Worm (Caenorhabditis elegans) whole organism, mixed stage, embryonic: ENCODE results near the gene C05D12.4.

Experiments used
- M03D4.4 ChIP-seq: sonication (generic microtip); optimal IDR thresholded peaks from 2 replicates; lab custom pipeline; 2017; ENCODE audit warnings: mild to moderate bottlenecking, missing genetic modification characterization, missing compliant biosample characterization
- blmp-1 ChIP-seq: fragments of 150-350 bp; optimal IDR thresholded peaks from 2 replicates; lab custom pipeline; 2014; ENCODE audit warnings: missing biosample characterization, missing genetic modification characterization
- ceh-39 ChIP-seq: fragments of 150-350 bp; optimal IDR thresholded peaks from 2 replicates; lab custom pipeline; 2014; ENCODE audit warnings: missing biosample characterization, missing genetic modification characterization
- ceh-83 ChIP-seq: fragments of 200-800 bp; sonication (Bioruptor generic); optimal IDR thresholded peaks from 2 replicates; lab custom pipeline; 2018; ENCODE audit warnings: mild to moderate bottlenecking, missing genetic modification characterization, missing compliant biosample characterization
- cnd-1 ChIP-seq: fragments of 200-800 bp; sonication (Bioruptor generic); optimal IDR thresholded peaks from 2 replicates; lab custom pipeline; 2018; ENCODE audit warnings: mild to moderate bottlenecking, missing genetic modification characterization, missing compliant biosample characterization
- drap-1 ChIP-seq: fragments of 200-800 bp; sonication (Bioruptor generic); optimal IDR thresholded peaks from 3 replicates; lab custom pipeline; 2018; ENCODE audit warnings: mild to moderate bottlenecking, missing genetic modification characterization, missing compliant biosample characterization
- elt-1 ChIP-seq: sonication (generic microtip); optimal IDR thresholded peaks from 2 replicates; lab custom pipeline; 2017; ENCODE audit warnings: missing genetic modification characterization, mild to moderate bottlenecking, missing compliant biosample characterization, antibody characterized with exemption, moderate library complexity, borderline replicate concordance; ENCODE audit not compliant: insufficient read depth
- elt-3 ChIP-seq: fragments of 150-350 bp; optimal IDR thresholded peaks from 2 replicates; lab custom pipeline; 2014; ENCODE audit warnings: missing biosample characterization, missing genetic modification characterization
- flh-1 ChIP-seq: fragments of 200-800 bp; sonication (Bioruptor generic); optimal IDR thresholded peaks from 2 replicates; lab custom pipeline; 2018; ENCODE audit warnings: mild to moderate bottlenecking, missing genetic modification characterization, moderate library complexity, missing compliant biosample characterization
- ham-2 ChIP-seq: fragments of 200-800 bp; sonication (Bioruptor generic); optimal IDR thresholded peaks from 2 replicates; lab custom pipeline; 2018; ENCODE audit warnings: mild to moderate bottlenecking, missing genetic modification characterization, missing compliant biosample characterization
- hlh-1 ChIP-seq: fragments of 150-350 bp; optimal IDR thresholded peaks from 2 replicates; lab custom pipeline; 2014; ENCODE audit warnings: missing biosample characterization, missing genetic modification reagents, missing genetic modification characterization
- lin-13 ChIP-seq: fragments of 150-350 bp; optimal IDR thresholded peaks from 2 replicates; lab custom pipeline; 2014; ENCODE audit warnings: missing biosample characterization, missing genetic modification characterization
- lin-32 ChIP-seq: fragments of 200-800 bp; sonication (Bioruptor generic); optimal IDR thresholded peaks from 2 replicates; lab custom pipeline; 2018; ENCODE audit warnings: mild to moderate bottlenecking, missing genetic modification characterization, missing compliant biosample characterization
- lsy-2 ChIP-seq: fragments of 150-350 bp; optimal IDR thresholded peaks from 2 replicates; lab custom pipeline; 2014; ENCODE audit warnings: missing biosample characterization, missing genetic modification characterization
- mab-5 ChIP-seq: fragments of 150-350 bp; optimal IDR thresholded peaks from 2 replicates; lab custom pipeline; 2014; ENCODE audit warnings: missing biosample characterization, missing genetic modification characterization
- mep-1 ChIP-seq: fragments of 150-350 bp; optimal IDR thresholded peaks from 2 replicates; lab custom pipeline; 2017; ENCODE audit warnings: missing biosample characterization, missing genetic modification reagents, missing genetic modification characterization, inconsistent platforms
- mls-2 ChIP-seq: sonication (generic microtip); optimal IDR thresholded peaks from 2 replicates; lab custom pipeline; 2016; ENCODE audit warnings: mild to moderate bottlenecking, missing genetic modification characterization, moderate library complexity, missing compliant biosample characterization
- nhr-12 ChIP-seq: fragments of 150-350 bp; optimal IDR thresholded peaks from 2 replicates; lab custom pipeline; 2014; ENCODE audit warnings: missing biosample characterization, missing genetic modification characterization
- nhr-2 ChIP-seq: fragments of 150-350 bp; optimal IDR thresholded peaks from 2 replicates; lab custom pipeline; 2014; ENCODE audit warnings: missing biosample characterization, missing genetic modification characterization
- nhr-237 ChIP-seq: fragments of 150-350 bp; optimal IDR thresholded peaks from 2 replicates; lab custom pipeline; 2014; ENCODE audit warnings: missing biosample characterization, missing genetic modification characterization
- pha-4 ChIP-seq: fragments of 150-350 bp; optimal IDR thresholded peaks from 2 replicates; lab custom pipeline; 2018; ENCODE audit warnings: missing biosample characterization, missing genetic modification reagents, missing genetic modification characterization
- sem-2 ChIP-seq: fragments of 200-800 bp; sonication (Bioruptor generic); optimal IDR thresholded peaks from 2 replicates; lab custom pipeline; 2018; ENCODE audit warnings: mild to moderate bottlenecking, missing genetic modification characterization, missing compliant biosample characterization
- snpc-4 ChIP-seq: fragments of 150-350 bp; optimal IDR thresholded peaks from 2 replicates; lab custom pipeline; 2014; ENCODE audit warnings: missing biosample characterization, missing genetic modification characterization
- sptf-1 ChIP-seq: sonication (generic microtip); optimal IDR thresholded peaks from 2 replicates; lab custom pipeline; 2017; ENCODE audit warnings: mild to moderate bottlenecking, missing genetic modification characterization, moderate library complexity, missing compliant biosample characterization
- tbx-8 ChIP-seq: fragments of 200-800 bp; sonication (Bioruptor generic); optimal IDR thresholded peaks from 2 replicates; lab custom pipeline; 2018; ENCODE audit warnings: mild to moderate bottlenecking, missing genetic modification characterization, moderate library complexity, missing compliant biosample characterization
- unc-39 ChIP-seq: fragments of 150-350 bp; optimal IDR thresholded peaks from 2 replicates; lab custom pipeline; 2014; ENCODE audit warnings: missing biosample characterization, missing genetic modification characterization
- unc-62 ChIP-seq: fragments of 150-350 bp; optimal IDR thresholded peaks from 2 replicates; lab custom pipeline; 2014; ENCODE audit warnings: missing biosample characterization, missing genetic modification reagents, missing genetic modification characterization
- zip-8 ChIP-seq: fragments of 150-350 bp; optimal IDR thresholded peaks from 2 replicates; lab custom pipeline; 2014; ENCODE audit warnings: missing biosample characterization, missing genetic modification characterization

C05D12.4 gene

ce11 chrII:11443128-11443527 lies 11.4 kb downstream of the C05D12.4 start:
- TF ChIP-seq unc-62 (GFP tag; lab: Kevin White, UChicago) (no peak), ceh-39 (tag; lab: Kevin White, UChicago) (no peak), drap-1 (GFP tag; lab: Kevin White, UChicago) (no peak)

DNA sequence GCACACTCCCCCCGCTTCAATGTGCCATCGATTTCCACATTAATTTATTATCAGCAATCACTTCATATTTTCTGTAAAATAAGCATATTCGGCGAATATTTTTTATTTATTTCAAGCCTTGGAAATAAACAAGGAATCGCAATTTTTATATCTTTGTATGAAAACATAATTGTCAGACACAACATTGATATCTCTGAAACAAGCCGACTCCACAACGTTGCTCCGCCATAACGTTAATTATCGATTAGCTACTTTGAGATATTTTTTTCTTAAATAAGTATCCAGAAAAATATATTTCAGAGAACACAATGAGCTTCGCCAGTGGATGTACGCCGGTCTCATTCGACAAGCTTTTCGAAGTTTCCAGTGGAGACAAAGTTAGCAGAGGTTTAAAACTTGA lies 12.2 kb downstream of the C05D12.4 start, which contains the start of gene adbp-1:
Gene adbp-1, plus strand, starts transcription at position 301 of the 400 bp plus-strand sequence.
- TF ChIP-seq drap-1 (GFP tag; lab: Kevin White, UChicago), result no peak
- no peak for TF ChIP-seq tbx-8 (GFP tag; lab: Kevin White, UChicago)
- no peak for TF ChIP-seq lin-32 (GFP tag; lab: Kevin White, UChicago)
- TF ChIP-seq lin-13 (tag; lab: Kevin White, UChicago), result no peak
- TF ChIP-seq flh-1, result no peak
- no peak for TF ChIP-seq mep-1 (tag; lab: Kevin White, UChicago)
- no peak for TF ChIP-seq sem-2 (GFP tag; lab: Kevin White, UChicago)
- TF ChIP-seq mab-5 (tag; lab: Kevin White, UChicago), result no peak

DNA sequence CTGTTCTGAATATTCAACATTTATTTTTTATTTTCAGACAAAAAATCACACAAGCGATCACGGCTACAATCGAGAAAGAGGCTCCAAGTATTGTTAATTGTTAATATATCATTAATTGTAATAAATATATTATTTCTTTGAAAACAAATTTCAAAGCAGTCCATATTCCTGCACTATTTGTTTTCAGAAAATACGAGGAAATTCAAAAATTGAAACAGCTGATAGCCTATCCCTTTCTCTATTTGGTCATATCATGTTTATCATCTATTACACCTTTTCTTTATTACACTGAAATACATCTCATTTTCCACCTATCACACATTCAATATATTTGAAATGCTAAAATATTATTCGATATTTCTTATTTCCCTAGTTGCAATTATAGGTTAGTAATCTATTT lies 13.3 kb downstream of the C05D12.4 start, which contains the start of gene W02B12.13:
Gene W02B12.13, plus strand, starts transcription at position 301 of the 400 bp plus-strand sequence.
- TF ChIP-seq ceh-83 (GFP tag; lab: Kevin White, UChicago), result no peak
- TF ChIP-seq flh-1, result no peak
- no peak for TF ChIP-seq pha-4 (tag; lab: Kevin White, UChicago)
- TF ChIP-seq blmp-1, result no peak
- no peak for TF ChIP-seq unc-62 (GFP tag; lab: Kevin White, UChicago)
- no peak for TF ChIP-seq sptf-1

DNA sequence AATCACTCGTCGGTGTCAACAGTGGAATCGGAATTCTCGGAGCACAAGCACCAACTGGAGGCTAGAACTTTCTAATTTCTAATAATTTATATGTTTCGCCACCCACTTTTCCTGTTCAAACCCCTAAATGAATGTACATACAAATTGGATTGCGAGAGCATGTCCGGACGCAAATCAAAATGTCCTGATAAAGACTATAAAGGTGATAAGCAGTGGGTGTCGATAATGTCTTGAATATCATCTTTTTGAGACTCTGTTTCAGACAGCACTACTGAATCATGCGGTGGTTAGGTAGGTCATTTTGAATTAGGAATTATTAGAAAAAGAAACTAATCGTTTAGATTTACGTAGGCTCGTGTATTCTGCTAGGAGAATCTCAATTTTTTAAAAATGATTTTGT lies 17.1 kb downstream of the C05D12.4 start, which contains the start of gene W02B12.1:
Gene W02B12.1, plus strand, starts transcription at position 269 of the 400 bp plus-strand sequence.
- TF ChIP-seq nhr-2 (tag; lab: Kevin White, UChicago), result no peak
- no peak for TF ChIP-seq lin-13 (tag; lab: Kevin White, UChicago)
- TF ChIP-seq tbx-8 (GFP tag; lab: Kevin White, UChicago), result no peak
- no peak for TF ChIP-seq snpc-4 (tag; lab: Kevin White, UChicago)
- no peak for TF ChIP-seq pha-4 (tag; lab: Kevin White, UChicago)
- no peak for TF ChIP-seq lsy-2 (tag; lab: Kevin White, UChicago)
- TF ChIP-seq elt-3 (tag; lab: Kevin White, UChicago), result no peak
- no peak for TF ChIP-seq zip-8 (tag; lab: Kevin White, UChicago)
- TF ChIP-seq ceh-83 (GFP tag; lab: Kevin White, UChicago), result no peak
- no peak for TF ChIP-seq elt-1 (tag; lab: Kevin White, UChicago)

DNA sequence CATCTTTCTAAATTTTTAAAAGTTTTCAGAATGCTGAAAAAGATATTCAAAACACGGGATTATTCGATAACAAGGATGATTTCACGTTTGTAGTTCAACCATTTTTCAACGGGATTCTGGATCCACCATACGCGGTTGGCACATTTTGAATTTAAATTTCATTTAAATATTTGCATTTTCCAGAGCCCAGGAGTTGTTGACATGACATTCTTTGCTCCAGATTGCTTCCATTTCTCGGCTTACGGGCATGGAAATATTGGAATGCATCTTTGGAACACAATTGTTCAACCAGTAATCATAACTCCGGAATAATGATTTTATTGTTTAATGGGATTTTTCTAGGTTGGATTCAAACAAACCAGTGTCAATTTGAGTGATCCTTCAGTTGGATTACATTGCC lies 19.2 kb downstream of the C05D12.4 start:
- TF ChIP-seq drap-1 (GFP tag; lab: Kevin White, UChicago) (no peak), sptf-1 (no peak)

DNA sequence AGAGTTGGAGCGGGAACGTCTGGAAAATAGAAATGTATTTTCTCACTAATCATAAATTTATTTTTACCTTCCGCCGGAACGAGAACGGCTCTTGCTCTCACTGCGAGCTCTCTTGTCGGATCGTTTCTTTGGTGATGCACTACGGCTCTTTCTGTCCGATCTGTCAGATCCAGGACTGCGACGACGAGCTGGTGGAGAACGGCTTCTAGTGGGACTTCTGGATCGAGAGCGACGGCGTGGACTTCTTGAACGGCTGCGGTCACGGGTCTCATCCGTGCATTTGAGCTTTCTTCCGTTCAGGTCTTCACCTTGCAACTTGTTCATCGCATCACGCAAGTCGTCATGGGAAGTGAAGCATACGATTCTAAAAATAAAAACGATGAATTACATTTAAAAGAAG lies 20.1 kb downstream of the C05D12.4 start:
- TF ChIP-seq cnd-1 (tag; lab: Kevin White, UChicago) (no peak), lin-13 (tag; lab: Kevin White, UChicago) (no peak), lsy-2 (tag; lab: Kevin White, UChicago) (no peak), ceh-83 (GFP tag; lab: Kevin White, UChicago) (no peak)

DNA sequence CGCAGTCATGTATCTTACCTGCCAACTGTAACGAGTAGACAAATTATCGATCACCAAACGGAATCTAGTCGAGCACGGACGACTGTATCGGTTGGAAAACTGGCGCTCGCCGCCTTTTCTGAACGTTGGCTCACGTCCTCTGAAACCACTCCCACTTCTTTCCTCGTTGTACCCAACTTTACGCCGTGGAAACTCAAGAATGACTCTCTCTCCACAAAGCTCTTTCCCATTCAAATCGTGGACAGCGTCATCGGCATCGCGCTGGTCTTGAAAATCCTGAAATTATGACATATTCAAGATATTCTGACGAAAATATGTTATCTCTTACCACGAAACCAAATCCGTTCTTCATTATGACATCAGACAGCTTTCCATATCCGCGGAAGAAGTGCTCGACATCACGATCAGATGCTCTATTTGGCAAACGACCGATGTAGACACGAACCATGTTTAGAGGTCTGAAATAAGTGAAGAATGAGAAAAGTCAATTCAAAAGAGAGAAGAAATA lies 20.9 kb downstream of the C05D12.4 start, which contains the start of gene rsp-2:
Gene rsp-2, minus strand, starts transcription at position 458 of the 508 bp plus-strand sequence.
- TF ChIP-seq ceh-39 (tag; lab: Kevin White, UChicago) (no peak), nhr-2 (tag; lab: Kevin White, UChicago) (no peak), mls-2 (tag; lab: Kevin White, UChicago) (no peak), ham-2 (GFP tag; lab: Kevin White, UChicago) (no peak), M03D4.4 (tag; lab: Kevin White, UChicago) (no peak), flh-1 (no peak), hlh-1 (tag; lab: Kevin White, UChicago) (no peak), nhr-237 (tag; lab: Kevin White, UChicago) (no peak), unc-62 (GFP tag; lab: Kevin White, UChicago) (no peak), nhr-12 (no peak), elt-1 (tag; lab: Kevin White, UChicago) (no peak), unc-39 (tag; lab: Kevin White, UChicago) (no peak), cnd-1 (tag; lab: Kevin White, UChicago) (no peak), sem-2 (GFP tag; lab: Kevin White, UChicago) (no peak), lin-13 (tag; lab: Kevin White, UChicago) (no peak)
- TF ChIP-seq, all 35 proteins: peak for 0
